Fruit fly (Drosophila melanogaster) whole organism, prepupa: ENCODE data around the gene CG32425.

Source experiments
- Blimp-1 ChIP-seq: fragments of 200-800 bp; sonication (Bioruptor generic); optimal IDR thresholded peaks from 3 replicates; lab custom pipeline; 2017; ENCODE audit warnings: missing biosample characterization, missing genetic modification characterization, mild to moderate bottlenecking, moderate library complexity, missing genetic modification reagents
- CG11902 ChIP-seq: fragments of 200-800 bp; sonication (Bioruptor generic); optimal IDR thresholded peaks from 3 replicates; lab custom pipeline; 2016; ENCODE audit warnings: missing biosample characterization, missing genetic modification characterization
- CG15336 ChIP-seq: fragments of 200-800 bp; sonication (Bioruptor generic); IDR thresholded peaks from 2 replicates; pipeline ENCODE4 v1.3.6; 2022; ENCODE audit warnings: missing biosample characterization, missing genetic modification characterization
- CG1621 ChIP-seq: fragments of 200-800 bp; sonication (Bioruptor generic); optimal IDR thresholded peaks from 3 replicates; lab custom pipeline; 2018; ENCODE audit warnings: missing biosample characterization, mild to moderate bottlenecking, missing genetic modification characterization
- CG16779 ChIP-seq: fragments of 200-800 bp; sonication (Bioruptor generic); optimal IDR thresholded peaks from 3 replicates; lab custom pipeline; 2017; ENCODE audit warnings: missing biosample characterization, mild to moderate bottlenecking, missing genetic modification characterization
- CG3032 ChIP-seq: fragments of 200-800 bp; optimal IDR thresholded peaks from 2 replicates; lab custom pipeline; 2019; ENCODE audit warnings: missing biosample characterization, mild to moderate bottlenecking, missing genetic modification characterization, moderate library complexity
- CG31627 ChIP-seq: fragments of 200-800 bp; sonication (Bioruptor generic); optimal IDR thresholded peaks from 3 replicates; lab custom pipeline; 2016; ENCODE audit warnings: missing biosample characterization, missing genetic modification characterization
- CG32006 ChIP-seq: fragments of 200-800 bp; sonication (Bioruptor generic); optimal IDR thresholded peaks from 3 replicates; lab custom pipeline; 2017; ENCODE audit warnings: missing biosample characterization, mild to moderate bottlenecking, missing genetic modification characterization
- CG3919 ChIP-seq: fragments of 200-800 bp; sonication (Bioruptor generic); optimal IDR thresholded peaks from 3 replicates; lab custom pipeline; 2016; ENCODE audit warnings: missing biosample characterization, missing genetic modification characterization
- CG4318 ChIP-seq: fragments of 200-800 bp; sonication (Bioruptor generic); optimal IDR thresholded peaks from 3 replicates; lab custom pipeline; 2017; ENCODE audit warnings: missing biosample characterization, mild to moderate bottlenecking, missing genetic modification characterization
- CG6163 ChIP-seq: fragments of 200-800 bp; sonication (Bioruptor generic); IDR thresholded peaks from 3 replicates; pipeline ENCODE4 v1.3.6; 2022; ENCODE audit warnings: missing biosample characterization, missing genetic modification characterization
- CG6276 ChIP-seq: fragments of 200-800 bp; sonication (Bioruptor generic); optimal IDR thresholded peaks from 2 replicates; lab custom pipeline; 2017; ENCODE audit warnings: missing biosample characterization, mild to moderate bottlenecking, missing genetic modification characterization
- CG6792 ChIP-seq: fragments of 200-800 bp; sonication (Bioruptor generic); optimal IDR thresholded peaks from 3 replicates; lab custom pipeline; 2016; ENCODE audit warnings: missing biosample characterization, missing genetic modification characterization
- CG6854 ChIP-seq: fragments of 200-800 bp; sonication (Bioruptor generic); optimal IDR thresholded peaks from 2 replicates; lab custom pipeline; 2017; ENCODE audit warnings: missing biosample characterization, mild to moderate bottlenecking, missing genetic modification characterization
- CG8119 ChIP-seq: fragments of 200-800 bp; sonication (Bioruptor generic); IDR thresholded peaks from 3 replicates; pipeline ENCODE4 v1.3.6; 2022; ENCODE audit warnings: missing biosample characterization, missing genetic modification characterization
- CG8319 ChIP-seq: fragments of 200-800 bp; sonication (Bioruptor generic); optimal IDR thresholded peaks from 3 replicates; lab custom pipeline; 2016; ENCODE audit warnings: missing biosample characterization, missing genetic modification characterization
- CG8632 ChIP-seq: fragments of 200-800 bp; sonication (Bioruptor generic); optimal IDR thresholded peaks from 3 replicates; lab custom pipeline; 2016; ENCODE audit warnings: missing biosample characterization, missing genetic modification characterization
- Eip75B ChIP-seq: fragments of 200-800 bp; sonication (Bioruptor generic); optimal IDR thresholded peaks from 3 replicates; lab custom pipeline; 2016; ENCODE audit warnings: missing biosample characterization, missing genetic modification characterization
- Eip78C ChIP-seq: fragments of 200-800 bp; sonication (Bioruptor generic); peaks from one replicate; lab custom pipeline; 2016; ENCODE audit warnings: missing biosample characterization, missing genetic modification characterization
- Eip93F ChIP-seq: fragments of 200-800 bp; sonication (Bioruptor generic); optimal IDR thresholded peaks from 2 replicates; lab custom pipeline; 2016; ENCODE audit warnings: missing biosample characterization, mild to moderate bottlenecking, missing genetic modification characterization
- Ets21C ChIP-seq: fragments of 200-800 bp; sonication (Bioruptor generic); optimal IDR thresholded peaks from 3 replicates; lab custom pipeline; 2016; ENCODE audit warnings: missing biosample characterization, missing genetic modification characterization
- Gug ChIP-seq: fragments of 200-800 bp; sonication (Bioruptor generic); IDR thresholded peaks from 2 replicates; pipeline ENCODE4 v1.3.6; 2022; ENCODE audit warnings: missing biosample characterization, missing genetic modification characterization
- Hr38 ChIP-seq: sonication (Bioruptor generic); optimal IDR thresholded peaks from 2 replicates; lab custom pipeline; 2016; ENCODE audit warnings: missing biosample characterization, missing genetic modification characterization
- Hr4 ChIP-seq: fragments of 200-800 bp; sonication (Bioruptor generic); optimal IDR thresholded peaks from 3 replicates; lab custom pipeline; 2016; ENCODE audit warnings: missing biosample characterization, missing genetic modification characterization
- Lpt ChIP-seq: fragments of 200-800 bp; sonication (Bioruptor generic); optimal IDR thresholded peaks from 3 replicates; lab custom pipeline; 2016; ENCODE audit warnings: missing biosample characterization, missing genetic modification characterization
- Met ChIP-seq: fragments of 200-800 bp; sonication (Bioruptor generic); optimal IDR thresholded peaks from 3 replicates; lab custom pipeline; 2016; ENCODE audit warnings: missing biosample characterization, missing genetic modification characterization
- OdsH ChIP-seq: fragments of 200-800 bp; sonication (Bioruptor generic); optimal IDR thresholded peaks from 3 replicates; lab custom pipeline; 2016; ENCODE audit warnings: missing biosample characterization, missing genetic modification characterization
- Smox ChIP-seq: fragments of 200-800 bp; sonication (Bioruptor generic); optimal IDR thresholded peaks from 3 replicates; lab custom pipeline; 2016; ENCODE audit warnings: missing biosample characterization, missing genetic modification characterization
- achi ChIP-seq: fragments of 200-800 bp; sonication (Bioruptor generic); optimal IDR thresholded peaks from 3 replicates; lab custom pipeline; 2016; ENCODE audit warnings: missing biosample characterization, missing genetic modification characterization
- dac ChIP-seq: fragments of 200-800 bp; sonication (Bioruptor generic); optimal IDR thresholded peaks from 2 replicates; lab custom pipeline; 2017; ENCODE audit warnings: missing biosample characterization, mild to moderate bottlenecking, missing genetic modification characterization
- dsx ChIP-seq: fragments of 200-800 bp; optimal IDR thresholded peaks from 3 replicates; lab custom pipeline; 2019; ENCODE audit warnings: missing biosample characterization, mild to moderate bottlenecking, missing genetic modification characterization, moderate library complexity; ENCODE audit not compliant: poor library complexity, severe bottlenecking
- eg ChIP-seq: fragments of 200-800 bp; sonication (Bioruptor generic); IDR thresholded peaks from 3 replicates; pipeline ENCODE4 v1.3.6; 2022; ENCODE audit warnings: missing biosample characterization, missing genetic modification characterization
- esn ChIP-seq: fragments of 200-800 bp; sonication (Bioruptor generic); optimal IDR thresholded peaks from 2 replicates; lab custom pipeline; 2016; ENCODE audit warnings: missing biosample characterization, mild to moderate bottlenecking, missing genetic modification characterization, moderate library complexity
- fd59A ChIP-seq: fragments of 200-800 bp; sonication (Bioruptor generic); optimal IDR thresholded peaks from 2 replicates; lab custom pipeline; 2017; ENCODE audit warnings: missing biosample characterization, mild to moderate bottlenecking, missing genetic modification characterization, missing genetic modification reagents
- fd85E ChIP-seq: fragments of 200-800 bp; sonication (Bioruptor generic); optimal IDR thresholded peaks from 3 replicates; lab custom pipeline; 2016; ENCODE audit warnings: missing biosample characterization, missing genetic modification characterization
- pdm3 ChIP-seq: fragments of 200-800 bp; sonication (Bioruptor generic); optimal IDR thresholded peaks from 3 replicates; lab custom pipeline; 2016; ENCODE audit warnings: missing biosample characterization, missing genetic modification characterization
- salr ChIP-seq, 2 experiments: fragments of 200-800 bp; sonication (Bioruptor generic); optimal IDR thresholded peaks; 3 replicates each; lab custom pipeline; 2016 to 2018; ENCODE audit warnings: missing biosample characterization in 2 of 2, missing genetic modification characterization in 2 of 2, mild to moderate bottlenecking in 1 of 2
- ss ChIP-seq, 2 experiments: fragments of 200-800 bp; sonication (Bioruptor generic); optimal IDR thresholded peaks; 2 replicates in 1 of 2; 3 replicates in 1 of 2; lab custom pipeline; 2017 to 2018; ENCODE audit warnings: mild to moderate bottlenecking in 2 of 2, missing biosample characterization in 2 of 2, missing genetic modification characterization in 2 of 2, moderate library complexity in 1 of 2
- svp ChIP-seq: fragments of 200-800 bp; sonication (Bioruptor generic); peaks from one replicate; lab custom pipeline; 2016; ENCODE audit warnings: missing biosample characterization, missing genetic modification characterization

The CG32425 gene

DNA sequence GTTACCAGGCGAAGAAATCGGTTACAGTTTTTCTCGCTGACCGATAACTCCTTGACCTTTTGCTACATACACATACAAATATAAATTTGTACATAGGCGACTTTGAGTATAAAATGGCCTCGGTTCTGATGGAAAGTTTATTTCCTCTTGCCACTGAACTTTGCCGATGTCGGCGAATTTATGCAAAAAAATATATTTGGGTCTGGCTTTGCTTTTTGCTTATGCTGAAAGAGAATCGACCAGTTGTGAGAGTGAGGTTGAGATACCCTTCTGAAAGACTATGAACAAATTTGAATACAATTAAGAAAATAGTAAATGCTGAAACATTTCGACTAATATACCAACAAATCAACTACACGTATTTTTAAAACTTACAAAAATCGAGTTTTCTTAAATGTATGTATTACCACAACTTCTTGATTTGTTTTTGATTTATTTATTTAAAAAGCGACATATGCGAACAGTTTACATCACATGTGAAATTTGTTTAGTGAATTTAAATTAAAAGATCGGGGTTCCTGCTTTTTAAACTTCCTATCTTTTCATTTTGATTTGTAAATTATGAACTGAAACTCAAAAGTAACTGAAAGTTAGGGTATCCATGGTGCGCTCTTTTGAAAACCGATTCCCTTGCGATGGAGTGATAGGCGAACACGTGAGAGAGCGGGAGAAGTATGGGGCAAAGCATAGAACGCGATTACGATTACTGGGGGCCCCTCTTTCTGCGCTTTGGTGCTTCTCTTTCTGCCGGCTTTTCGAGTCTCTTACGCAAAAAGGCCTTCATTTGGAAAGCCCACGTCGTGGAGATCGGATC, 12.2 kb downstream of the CG32425 start (continued):
- TF ChIP-seq CG4318 (GFP tag; lab: Kevin White, UChicago) (peak; percentile 67), achi (peak; percentile 78), CG31627 (GFP tag; lab: Kevin White, UChicago) (peak; percentile 81), dsx (GFP tag; lab: Kevin White, UChicago) (peak; percentile 71), CG6854 (peak; percentile 33), pdm3 (GFP tag; lab: Kevin White, UChicago) (peak; percentile 81), Eip75B (GFP tag; lab: Kevin White, UChicago) (peak; percentile 85), OdsH (GFP tag; lab: Kevin White, UChicago) (peak; percentile 74), Eip93F (peak; percentile 45), Lpt (GFP tag; lab: Kevin White, UChicago) (peak; percentile 67), CG1621 (tag; lab: Kevin White, UChicago) (peak; percentile 48), CG16779 (peak; percentile 82), Met (GFP tag; lab: Kevin White, UChicago) (peak; percentile 82), CG6276 (GFP tag; lab: Kevin White, UChicago) (peak; percentile 82), Blimp-1 (GFP tag; lab: Kevin White, UChicago) (peak; percentile 49), CG6163 (GFP tag; lab: Robert Waterston, UW) (0 out of 3 replicates have a peak, but pooled peaks have one; percentile 26), Gug (GFP tag; lab: Robert Waterston, UW) (peak; percentile 23; the same call in 1 of the 2 replicates)

DNA sequence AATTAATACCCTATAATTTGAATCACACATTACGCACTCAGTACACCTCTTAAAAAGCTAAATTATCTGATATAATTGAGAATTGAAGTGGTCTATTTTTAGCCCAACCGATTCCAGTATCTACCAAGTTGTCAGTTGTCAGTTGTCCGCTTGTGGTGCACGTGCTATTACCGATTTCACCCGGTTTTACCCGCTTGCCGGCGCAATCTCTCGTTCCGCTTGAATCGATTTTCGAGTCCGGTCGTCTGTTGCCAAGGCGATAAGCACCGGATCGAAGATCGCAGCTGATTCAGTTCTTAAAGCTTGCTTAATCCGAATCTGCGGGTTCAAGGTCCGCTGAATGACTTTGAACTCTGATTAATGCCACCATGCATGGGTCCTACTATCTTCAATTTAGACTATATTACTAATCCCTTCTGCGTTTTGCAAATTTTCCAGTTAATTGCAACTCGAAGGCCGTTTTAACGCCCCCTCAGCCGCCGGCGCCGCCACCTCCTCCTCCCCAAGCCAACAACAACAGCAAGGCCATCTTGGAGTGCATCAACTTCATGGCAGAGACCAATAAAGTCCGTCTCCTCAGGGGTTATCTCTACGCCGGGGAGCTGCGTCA, 14.5 kb downstream of the CG32425 start:
- TF ChIP-seq CG32006 (no peak), CG15336 (GFP tag; lab: Robert Waterston, UW) (no peak), fd85E (no peak), svp (GFP tag; lab: Kevin White, UChicago) (peak; percentile 99), ss (GFP tag; optimal IDR thresholded peaks at IDR 0.05; lab: Kevin White, UChicago) (peak; percentile 10 to 39), CG16779 (peak; percentile 10), CG3919 (GFP tag; lab: Kevin White, UChicago) (no peak)
- TF ChIP-seq, all 60 proteins: peak for 3

- TF ChIP-seq salr (GFP tag; optimal IDR thresholded peaks at IDR 0.05; lab: Kevin White, UChicago) (no peak), Eip78C (peak; percentile 29)
- TF ChIP-seq, all 60 proteins: peak for 1
Measured at dm6 chr3L:20514101-20514500, 17.0 kb downstream of the CG32425 start.

- TF ChIP-seq esn (GFP tag; lab: Kevin White, UChicago) (peak; percentile 57), achi (no peak), CG1621 (tag; lab: Kevin White, UChicago) (no peak), Smox (GFP tag; lab: Kevin White, UChicago) (peak; percentile 39), pdm3 (GFP tag; lab: Kevin White, UChicago) (peak; percentile 44), dsx (GFP tag; lab: Kevin White, UChicago) (no peak), eg (GFP tag; lab: Robert Waterston, UW) (peak; percentile 54; the same call in 2 of the 3 replicates), CG11902 (no peak), Hr38 (GFP tag; lab: Kevin White, UChicago) (no peak), CG16779 (no peak), Ets21C (GFP tag; lab: Kevin White, UChicago) (no peak), CG8319 (GFP tag; lab: Kevin White, UChicago) (peak; percentile 7), CG6792 (GFP tag; lab: Kevin White, UChicago) (no peak), ss (GFP tag; optimal IDR thresholded peaks at IDR 0.05; lab: Kevin White, UChicago) (no peak), salr (GFP tag; optimal IDR thresholded peaks at IDR 0.05; lab: Kevin White, UChicago) (no peak), Hr4 (GFP tag; lab: Kevin White, UChicago) (peak; percentile 26), Blimp-1 (GFP tag; lab: Kevin White, UChicago) (no peak), fd59A (GFP tag; lab: Kevin White, UChicago) (no peak), CG4318 (GFP tag; lab: Kevin White, UChicago) (peak; percentile 7), OdsH (GFP tag; lab: Kevin White, UChicago) (peak; percentile 12), CG6163 (GFP tag; lab: Robert Waterston, UW) (no peak; the same call in 2 of the 3 replicates), CG6854 (peak; percentile 12), CG8632 (peak; percentile 16), fd85E (no peak), Eip93F (no peak), CG3032 (tag; lab: Kevin White, UChicago) (peak; percentile 53), Gug (GFP tag; lab: Robert Waterston, UW) (peak; percentile 20; the same call in 1 of the 2 replicates), dac (no peak), CG8119 (GFP tag; lab: Robert Waterston, UW) (peak; percentile 68), svp (GFP tag; lab: Kevin White, UChicago) (no peak)
Measured at dm6 chr3L:20516519-20517178, 19.5 kb downstream of the CG32425 start.
